Worm (Caenorhabditis elegans) whole organism, late embryonic: ENCODE results near the gene Y71H2B.4.

Source experiments
- che-1 ChIP-seq: sonication (generic microtip); optimal IDR thresholded peaks from 2 replicates; lab custom pipeline; 2016; ENCODE audit warnings: mild to moderate bottlenecking, missing genetic modification characterization, missing compliant biosample characterization
- dve-1 ChIP-seq: sonication (generic microtip); optimal IDR thresholded peaks from 2 replicates; lab custom pipeline; 2017; ENCODE audit warnings: antibody characterized with exemption, mild to moderate bottlenecking, missing genetic modification characterization, missing compliant biosample characterization
- ets-4 ChIP-seq: sonication (generic microtip); optimal IDR thresholded peaks from 2 replicates; lab custom pipeline; 2016; ENCODE audit warnings: missing genetic modification characterization, missing compliant biosample characterization
- fkh-10 ChIP-seq: fragments of 150-350 bp; optimal IDR thresholded peaks from 2 replicates; lab custom pipeline; 2014; ENCODE audit warnings: missing biosample characterization, missing genetic modification reagents, missing genetic modification characterization
- lin-11 ChIP-seq: fragments of 200-800 bp; sonication (Bioruptor generic); optimal IDR thresholded peaks from 2 replicates; lab custom pipeline; 2018; ENCODE audit warnings: mild to moderate bottlenecking, missing genetic modification characterization, missing compliant biosample characterization
- npax-4 ChIP-seq: sonication (generic microtip); optimal IDR thresholded peaks from 2 replicates; lab custom pipeline; 2016; ENCODE audit warnings: missing genetic modification characterization, missing compliant biosample characterization
- pat-9 ChIP-seq: fragments of 200-800 bp; sonication (Bioruptor generic); optimal IDR thresholded peaks from 2 replicates; lab custom pipeline; 2018; ENCODE audit warnings: mild to moderate bottlenecking, missing genetic modification characterization, moderate library complexity, missing compliant biosample characterization
- pha-4 ChIP-seq: fragments of 150-350 bp; optimal IDR thresholded peaks from 2 replicates; lab custom pipeline; 2018; ENCODE audit warnings: missing biosample characterization, missing genetic modification reagents, missing genetic modification characterization
- sox-2 ChIP-seq: fragments of 200-800 bp; sonication (Bioruptor generic); IDR thresholded peaks from 2 replicates; pipeline ENCODE4 v1.3.6; 2022; ENCODE audit warnings: missing genetic modification reagents, missing genetic modification characterization, missing compliant biosample characterization
- tbx-2 ChIP-seq: sonication (generic microtip); optimal IDR thresholded peaks from 2 replicates; lab custom pipeline; 2016; ENCODE audit warnings: missing genetic modification characterization, missing compliant biosample characterization

DNA sequence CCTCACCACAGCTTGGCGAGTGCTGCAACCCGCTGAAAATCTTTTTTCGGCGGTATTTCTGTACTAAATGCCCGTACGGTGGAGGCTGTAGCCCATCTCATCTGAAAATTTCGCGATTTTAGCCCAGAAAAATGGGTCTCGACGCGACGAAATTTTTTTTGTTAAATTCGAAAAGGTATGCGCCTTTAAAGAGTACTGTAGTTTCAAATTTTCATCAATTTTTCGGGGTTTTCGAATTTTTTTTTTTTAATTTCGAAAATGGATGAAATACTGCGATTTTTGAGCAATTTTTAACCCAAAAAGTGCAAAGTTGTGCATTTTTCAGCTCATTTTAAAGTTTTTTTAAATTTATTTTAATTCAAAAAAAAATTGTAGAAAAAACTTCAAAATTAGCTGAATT lies 47.3 kb upstream of the Y71H2B.4 start, which contains the start of gene Y54F10AR.2:
- no peak for TF ChIP-seq pat-9
- TF ChIP-seq fkh-10 (GFP tag; lab: Kevin White, UChicago), result no peak
- TF ChIP-seq dve-1 (tag; lab: Kevin White, UChicago), result no peak
- no peak for TF ChIP-seq che-1 (tag; lab: Kevin White, UChicago)
- TF ChIP-seq sox-2, result no peak
- TF ChIP-seq npax-4 (tag; lab: Kevin White, UChicago), result no peak
- TF ChIP-seq tbx-2 (tag; lab: Kevin White, UChicago), result no peak
- no peak for TF ChIP-seq ets-4 (tag; lab: Kevin White, UChicago)
- TF ChIP-seq lin-11 (tag; lab: Kevin White, UChicago), result no peak
- no peak for TF ChIP-seq pha-4
